Worm (Caenorhabditis elegans) whole organism, late embryonic: ENCODE data around the gene T25B9.11.

ENCODE experiments used
- C08G9.2 ChIP-seq: sonication (generic microtip); optimal IDR thresholded peaks from 2 replicates; lab custom pipeline; 2016; ENCODE audit warnings: mild to moderate bottlenecking, missing genetic modification characterization, moderate library complexity, missing compliant biosample characterization
- K02D7.2 ChIP-seq: sonication (generic microtip); optimal IDR thresholded peaks from 2 replicates; lab custom pipeline; 2017; ENCODE audit warnings: mild to moderate bottlenecking, missing genetic modification characterization, missing compliant biosample characterization
- K09A11.1 ChIP-seq: sonication (generic microtip); optimal IDR thresholded peaks from 2 replicates; lab custom pipeline; 2017; ENCODE audit warnings: antibody characterized with exemption, mild to moderate bottlenecking, missing genetic modification characterization, missing compliant biosample characterization; ENCODE audit not compliant: insufficient read depth
- T23F11.4 ChIP-seq: fragments of 200-800 bp; sonication (Bioruptor generic); optimal IDR thresholded peaks from 2 replicates; lab custom pipeline; 2018; ENCODE audit warnings: mild to moderate bottlenecking, missing genetic modification characterization, missing compliant biosample characterization
- Y22D7AL.16 ChIP-seq: sonication (generic microtip); optimal IDR thresholded peaks from 2 replicates; lab custom pipeline; 2016; ENCODE audit warnings: missing genetic modification characterization, missing compliant biosample characterization
- ahr-1 ChIP-seq: sonication (generic microtip); optimal IDR thresholded peaks from 2 replicates; lab custom pipeline; 2016; ENCODE audit warnings: missing genetic modification characterization, missing compliant biosample characterization
- ceh-14 ChIP-seq: sonication (generic microtip); optimal IDR thresholded peaks from 2 replicates; lab custom pipeline; 2016; ENCODE audit warnings: missing genotype, missing genetic modification characterization, missing compliant biosample characterization
- ceh-30 ChIP-seq: fragments of 150-350 bp; optimal IDR thresholded peaks from 2 replicates; lab custom pipeline; 2014; ENCODE audit warnings: missing biosample characterization, missing genetic modification characterization
- ceh-31 ChIP-seq: sonication (generic microtip); optimal IDR thresholded peaks from 2 replicates; lab custom pipeline; 2016; ENCODE audit warnings: missing genetic modification characterization, missing compliant biosample characterization
- ceh-34 ChIP-seq: sonication (generic microtip); optimal IDR thresholded peaks from 2 replicates; lab custom pipeline; 2016; ENCODE audit warnings: mild to moderate bottlenecking, missing genetic modification characterization, missing compliant biosample characterization
- ceh-6 ChIP-seq: fragments of 200-800 bp; sonication (Bioruptor generic); optimal IDR thresholded peaks from 2 replicates; lab custom pipeline; 2018; ENCODE audit warnings: mild to moderate bottlenecking, missing genetic modification characterization, missing compliant biosample characterization
- ceh-9 ChIP-seq: sonication (generic microtip); optimal IDR thresholded peaks from 2 replicates; lab custom pipeline; 2016; ENCODE audit warnings: mild to moderate bottlenecking, missing genetic modification characterization, inconsistent platforms, missing compliant biosample characterization
- che-1 ChIP-seq: sonication (generic microtip); optimal IDR thresholded peaks from 2 replicates; lab custom pipeline; 2016; ENCODE audit warnings: mild to moderate bottlenecking, missing genetic modification characterization, missing compliant biosample characterization
- elt-2 ChIP-seq: sonication (generic microtip); optimal IDR thresholded peaks from 2 replicates; lab custom pipeline; 2016; ENCODE audit warnings: missing genetic modification reagents, missing genetic modification characterization, missing compliant biosample characterization
- elt-4 ChIP-seq: sonication (generic microtip); optimal IDR thresholded peaks from 2 replicates; lab custom pipeline; 2016; ENCODE audit warnings: missing genetic modification characterization, missing compliant biosample characterization
- fax-1 ChIP-seq: sonication (generic microtip); optimal IDR thresholded peaks from 2 replicates; lab custom pipeline; 2016; ENCODE audit warnings: missing genotype, missing genetic modification characterization, missing compliant biosample characterization
- fkh-10 ChIP-seq: fragments of 150-350 bp; optimal IDR thresholded peaks from 2 replicates; lab custom pipeline; 2014; ENCODE audit warnings: missing biosample characterization, missing genetic modification reagents, missing genetic modification characterization
- fkh-6 ChIP-seq: sonication (generic microtip); optimal IDR thresholded peaks from 2 replicates; lab custom pipeline; 2016; ENCODE audit warnings: missing genetic modification characterization, missing compliant biosample characterization
- gmeb-2 ChIP-seq: sonication (generic microtip); optimal IDR thresholded peaks from 2 replicates; lab custom pipeline; 2016; ENCODE audit warnings: missing genetic modification characterization, inconsistent platforms, missing compliant biosample characterization
- hlh-13 ChIP-seq: fragments of 200-800 bp; sonication (Bioruptor generic); optimal IDR thresholded peaks from 2 replicates; lab custom pipeline; 2018; ENCODE audit warnings: mild to moderate bottlenecking, missing genetic modification characterization, missing compliant biosample characterization
- hlh-6 ChIP-seq: sonication (generic microtip); optimal IDR thresholded peaks from 2 replicates; lab custom pipeline; 2016; ENCODE audit warnings: missing genotype, missing genetic modification characterization, missing compliant biosample characterization
- hlh-8 ChIP-seq: sonication (generic microtip); optimal IDR thresholded peaks from 2 replicates; lab custom pipeline; 2016; ENCODE audit warnings: missing genotype, missing genetic modification characterization, missing compliant biosample characterization
- lim-6 ChIP-seq: sonication (generic microtip); optimal IDR thresholded peaks from 2 replicates; lab custom pipeline; 2016; ENCODE audit warnings: missing genetic modification characterization, missing compliant biosample characterization
- madf-2 ChIP-seq: sonication (generic microtip); optimal IDR thresholded peaks from 2 replicates; lab custom pipeline; 2017; ENCODE audit warnings: missing genetic modification characterization, missing compliant biosample characterization
- nhr-232 ChIP-seq: sonication (generic microtip); optimal IDR thresholded peaks from 2 replicates; lab custom pipeline; 2016; ENCODE audit warnings: missing genetic modification characterization, missing compliant biosample characterization
- odd-2 ChIP-seq: sonication (generic microtip); optimal IDR thresholded peaks from 2 replicates; lab custom pipeline; 2017; ENCODE audit warnings: antibody characterized with exemption, mild to moderate bottlenecking, missing genetic modification characterization, missing compliant biosample characterization
- pat-9 ChIP-seq: fragments of 200-800 bp; sonication (Bioruptor generic); optimal IDR thresholded peaks from 2 replicates; lab custom pipeline; 2018; ENCODE audit warnings: mild to moderate bottlenecking, missing genetic modification characterization, moderate library complexity, missing compliant biosample characterization
- pha-2 ChIP-seq: sonication (generic microtip); optimal IDR thresholded peaks from 2 replicates; lab custom pipeline; 2017; ENCODE audit warnings: mild to moderate bottlenecking, missing genetic modification characterization, missing compliant biosample characterization
- pqm-1 ChIP-seq: sonication (generic microtip); optimal IDR thresholded peaks from 2 replicates; lab custom pipeline; 2016; ENCODE audit warnings: missing genetic modification characterization, missing compliant biosample characterization
- pros-1 ChIP-seq: fragments of 150-350 bp; optimal IDR thresholded peaks from 2 replicates; lab custom pipeline; 2014; ENCODE audit warnings: missing biosample characterization, missing genetic modification reagents, missing genetic modification characterization
- ref-2 ChIP-seq: sonication (generic microtip); optimal IDR thresholded peaks from 2 replicates; lab custom pipeline; 2016; ENCODE audit warnings: missing genetic modification characterization, missing compliant biosample characterization
- sox-2 ChIP-seq: fragments of 200-800 bp; sonication (Bioruptor generic); IDR thresholded peaks from 2 replicates; pipeline ENCODE4 v1.3.6; 2022; ENCODE audit warnings: missing genetic modification reagents, missing genetic modification characterization, missing compliant biosample characterization
- tbx-2 ChIP-seq: sonication (generic microtip); optimal IDR thresholded peaks from 2 replicates; lab custom pipeline; 2016; ENCODE audit warnings: missing genetic modification characterization, missing compliant biosample characterization
- ttx-3 ChIP-seq: sonication (generic microtip); optimal IDR thresholded peaks from 2 replicates; lab custom pipeline; 2016; ENCODE audit warnings: missing genetic modification reagents, missing genetic modification characterization, missing compliant biosample characterization
- unc-3 ChIP-seq, 2 experiments: fragments of 200-800 bp in 1 of 2; sonication (Bioruptor generic) in 1 of 2; sonication (generic microtip) in 1 of 2; conservative IDR thresholded peaks in 1 of 2; optimal IDR thresholded peaks in 1 of 2; 2 replicates each; pipeline versions ENCODE4 v1.3.6 to Lab custom; 2016 to 2022; ENCODE audit warnings: missing compliant biosample characterization in 2 of 2, missing genetic modification characterization in 2 of 2, missing genetic modification reagents in 1 of 2
- unc-42 ChIP-seq: sonication (generic microtip); optimal IDR thresholded peaks from 2 replicates; lab custom pipeline; 2016; ENCODE audit warnings: missing genotype, missing genetic modification characterization, missing compliant biosample characterization
- unc-55 ChIP-seq: sonication (generic microtip); optimal IDR thresholded peaks from 2 replicates; lab custom pipeline; 2017; ENCODE audit warnings: missing biosample characterization, missing genetic modification reagents, missing genetic modification characterization
- unc-86 ChIP-seq: sonication (generic microtip); optimal IDR thresholded peaks from 2 replicates; lab custom pipeline; 2016; ENCODE audit warnings: missing genetic modification characterization, missing compliant biosample characterization
- zip-5 ChIP-seq: sonication (generic microtip); optimal IDR thresholded peaks from 2 replicates; lab custom pipeline; 2016; ENCODE audit warnings: missing genetic modification characterization, missing compliant biosample characterization
- ztf-16 ChIP-seq: sonication (generic microtip); optimal IDR thresholded peaks from 2 replicates; lab custom pipeline; 2017; ENCODE audit warnings: missing genetic modification characterization, missing compliant biosample characterization

T25B9.11 gene

ce11 chrIV:10773811-10774210, 9.5 kb downstream of the T25B9.11 start, which contains the start of gene inpp-1:
Gene inpp-1, minus strand, starts transcription at chrIV:10773911.
- TF ChIP-seq fkh-10 (GFP tag; lab: Kevin White, UChicago) = no peak
- TF ChIP-seq pros-1 (tag; lab: Kevin White, UChicago) = no peak
- no peak for TF ChIP-seq ahr-1 (tag; lab: Kevin White, UChicago)
- no peak for TF ChIP-seq K02D7.2 (tag; lab: Kevin White, UChicago)
- TF ChIP-seq lim-6 (tag; lab: Kevin White, UChicago) = no peak
- TF ChIP-seq unc-55 (GFP tag; lab: Kevin White, UChicago) = no peak
- TF ChIP-seq sox-2 (GFP tag; lab: Robert Waterston, UW) = no peak
- TF ChIP-seq elt-4 (tag; lab: Kevin White, UChicago) = no peak
- TF ChIP-seq ttx-3 (tag; lab: Kevin White, UChicago) = no peak

DNA sequence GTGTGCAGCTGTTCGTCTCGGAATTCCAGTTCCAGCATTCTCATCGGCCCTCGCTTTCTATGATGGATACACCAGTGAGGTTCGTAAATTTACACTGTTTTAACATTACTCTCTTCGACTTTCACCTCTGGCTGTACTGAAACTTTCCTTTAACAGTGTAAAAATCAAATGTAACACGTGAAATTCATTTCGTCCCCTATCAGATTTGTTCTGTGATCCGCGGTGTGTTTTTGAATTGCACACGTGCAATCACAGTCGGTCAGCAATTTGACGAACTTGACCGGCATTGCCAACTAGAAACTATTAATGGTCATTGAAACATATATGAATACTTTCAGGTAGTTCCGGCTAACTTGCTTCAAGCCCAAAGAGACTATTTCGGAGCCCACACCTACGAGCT, 12.8 kb downstream of the T25B9.11 start:
- TF ChIP-seq T23F11.4 (GFP tag; lab: Kevin White, UChicago) (no peak), pqm-1 (tag; lab: Kevin White, UChicago) (no peak), Y22D7AL.16 (tag; lab: Kevin White, UChicago) (no peak), pha-2 (no peak), pat-9 (tag; lab: Kevin White, UChicago) (no peak), ceh-34 (tag; lab: Kevin White, UChicago) (no peak), C08G9.2 (tag; lab: Kevin White, UChicago) (no peak), odd-2 (tag; lab: Kevin White, UChicago) (no peak), ceh-6 (GFP tag; lab: Kevin White, UChicago) (no peak), hlh-13 (GFP tag; lab: Kevin White, UChicago) (no peak)
- TF ChIP-seq, all 69 proteins: peak for 0

DNA sequence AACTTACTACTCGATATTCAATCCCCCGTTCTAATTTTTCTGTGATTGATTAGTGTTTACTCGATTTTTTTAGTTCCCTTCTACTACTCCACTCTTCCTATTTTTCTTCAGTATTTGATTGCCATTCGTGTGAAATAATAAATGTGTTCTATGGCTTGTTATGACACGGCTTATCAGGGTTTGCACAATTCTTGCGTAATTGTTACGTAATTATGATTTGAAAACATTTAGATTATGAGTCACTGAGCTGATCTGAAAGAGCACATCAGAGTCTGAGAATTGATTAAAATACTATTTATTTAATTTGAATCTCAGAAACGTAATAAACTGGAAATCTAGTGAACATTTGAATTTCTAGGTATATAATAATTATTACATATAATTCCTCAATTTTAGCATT, 13.3 kb downstream of the T25B9.11 start:
- peak; percentile 89 for TF ChIP-seq elt-2 (tag; lab: Kevin White, UChicago)
- no peak for TF ChIP-seq pros-1 (tag; lab: Kevin White, UChicago)

- no peak for TF ChIP-seq ahr-1 (tag; lab: Kevin White, UChicago)
- TF ChIP-seq madf-2 (tag; lab: Kevin White, UChicago) = no peak
- no peak for TF ChIP-seq lim-6 (tag; lab: Kevin White, UChicago)
- TF ChIP-seq unc-86 (tag; lab: Kevin White, UChicago) = no peak
- no peak for TF ChIP-seq K09A11.1 (tag; lab: Kevin White, UChicago)
- no peak for TF ChIP-seq ceh-31
- TF ChIP-seq unc-3 (GFP tag; conservative IDR thresholded peaks at IDR 0.05; lab: Robert Waterston, UW) = no peak
- no peak for TF ChIP-seq unc-3 (tag; optimal IDR thresholded peaks at IDR 0.05; lab: Kevin White, UChicago)
- no peak for TF ChIP-seq ceh-30 (tag; lab: Kevin White, UChicago)
- TF ChIP-seq ceh-14 = no peak
- TF ChIP-seq hlh-8 (tag; lab: Kevin White, UChicago) = no peak
- no peak for TF ChIP-seq gmeb-2 (tag; lab: Kevin White, UChicago)
- TF ChIP-seq pat-9 (tag; lab: Kevin White, UChicago) = no peak
- TF ChIP-seq Y22D7AL.16 (tag; lab: Kevin White, UChicago) = no peak
- no peak for TF ChIP-seq hlh-6 (tag; lab: Kevin White, UChicago)
- TF ChIP-seq fax-1 = no peak
- no peak for TF ChIP-seq ref-2 (tag; lab: Kevin White, UChicago)
- TF ChIP-seq nhr-232 (tag; lab: Kevin White, UChicago) = no peak
- no peak for TF ChIP-seq pha-2
Observed at ce11 chrIV:10778582-10778981, 14.3 kb downstream of the T25B9.11 start.

DNA sequence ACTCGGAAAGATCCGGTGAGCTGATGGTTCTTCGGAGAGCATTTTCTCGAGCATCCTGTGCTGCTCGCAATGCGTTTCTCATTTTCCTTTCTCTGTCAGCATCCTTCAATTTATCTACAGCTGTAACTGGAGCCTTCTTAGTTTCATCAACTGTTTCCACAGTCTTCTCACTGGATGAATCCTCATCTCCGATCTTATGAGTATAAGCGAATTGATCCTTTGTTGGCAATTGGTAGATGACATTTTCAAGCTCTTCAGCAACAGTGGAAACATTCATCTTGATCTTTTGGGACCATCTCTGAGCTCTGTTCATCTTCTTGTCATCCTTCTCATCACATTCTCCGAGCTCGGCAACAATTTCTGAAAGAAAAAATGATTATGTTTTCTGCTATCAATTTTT, 15.0 kb downstream of the T25B9.11 start:
- TF ChIP-seq ceh-9 = no peak
- TF ChIP-seq unc-86 (tag; lab: Kevin White, UChicago) = no peak
- no peak for TF ChIP-seq ttx-3 (tag; lab: Kevin White, UChicago)
- TF ChIP-seq fkh-6 (tag; lab: Kevin White, UChicago) = no peak
- no peak for TF ChIP-seq ceh-6 (GFP tag; lab: Kevin White, UChicago)
- TF ChIP-seq nhr-232 (tag; lab: Kevin White, UChicago) = no peak
- TF ChIP-seq ztf-16 (tag; lab: Kevin White, UChicago) = no peak
- TF ChIP-seq unc-42 (tag; lab: Kevin White, UChicago) = no peak
- no peak for TF ChIP-seq zip-5 (tag; lab: Kevin White, UChicago)
- TF ChIP-seq che-1 (tag; lab: Kevin White, UChicago) = no peak
- no peak for TF ChIP-seq tbx-2
